Fruit fly (Drosophila melanogaster): Measurements from ENCODE around the gene CG15446.

- TF ChIP-seq psq (optimal IDR thresholded peaks at IDR 0.05) (no peak), insv (optimal IDR thresholded peaks at IDR 0.05) (no peak), ttk (optimal IDR thresholded peaks at IDR 0.05) (no peak)
These were observed 27.7 kb downstream of the CG15446 start for dm6 chrX:21074329-21074708.
